Fruit fly (Drosophila melanogaster): ENCODE data around the gene CG6707.
A peak's percentile ranks its signal among the peaks of the same experiment; 100 is the strongest.

The CG6707 gene

dm6 chr3L:9888630-9889130 is 9.7 kb downstream of the CG6707 start, which contains the start of the genes Taf2 and CalpB (continued):
- TF ChIP-seq Asciz (GFP tag; optimal IDR thresholded peaks at IDR 0.05), result peak; percentile 74
- peak; percentile 93 for TF ChIP-seq fd96Cb (tag; optimal IDR thresholded peaks at IDR 0.05)
- TF ChIP-seq Hr39 (optimal IDR thresholded peaks at IDR 0.05), result no peak
- peak; percentile 97 for TF ChIP-seq CG17361 (GFP tag; IDR thresholded peaks at IDR 0.05)
- TF ChIP-seq dpn (GFP tag; optimal IDR thresholded peaks at IDR 0.05), result peak; percentile 46 to 82
- TF ChIP-seq ssp (GFP tag; IDR thresholded peaks at IDR 0.05), result peak; percentile 73
- TF ChIP-seq HLHmδ (GFP tag; optimal IDR thresholded peaks at IDR 0.05), result no peak
- TF ChIP-seq sug (tag; optimal IDR thresholded peaks at IDR 0.05), result no peak
- TF ChIP-seq CG10209 (GFP tag; optimal IDR thresholded peaks at IDR 0.05), result peak; percentile 80
- no peak for TF ChIP-seq CG1832 (GFP tag; optimal IDR thresholded peaks at IDR 0.05)
- TF ChIP-seq CG16863 (GFP tag; optimal IDR thresholded peaks at IDR 0.05), result no peak
- TF ChIP-seq HLH4C (GFP tag; IDR thresholded peaks at IDR 0.05; ENCODE audit: partially characterized antibody), result no peak
- peak; percentile 72 for TF ChIP-seq Nf-YB (GFP tag; optimal IDR thresholded peaks at IDR 0.05)
- peak; percentile 81 for TF ChIP-seq CG6765 (GFP tag; optimal IDR thresholded peaks at IDR 0.05)
- peak; percentile 62; the same call in 2 of the 3 replicates for TF ChIP-seq CG11093 (GFP tag; IDR thresholded peaks at IDR 0.05)
- TF ChIP-seq en (GFP tag; optimal IDR thresholded peaks at IDR 0.05), result no peak
- TF ChIP-seq toy (GFP tag; IDR thresholded peaks at IDR 0.05), result peak; percentile 66; the same call in 1 of the 2 replicates
- TF ChIP-seq usp (GFP tag; optimal IDR thresholded peaks at IDR 0.05), result no peak
- peak; percentile 80 for TF ChIP-seq CG7271 (tag; optimal IDR thresholded peaks at IDR 0.05)
- no peak for TF ChIP-seq mirr (GFP tag; optimal IDR thresholded peaks at IDR 0.05)
- TF ChIP-seq aop (GFP tag; IDR thresholded peaks at IDR 0.05), result no peak
- peak; percentile 97 for TF ChIP-seq CG18262 (tag; optimal IDR thresholded peaks at IDR 0.05)
- TF ChIP-seq CG32767 (GFP tag; IDR thresholded peaks at IDR 0.05), result peak; percentile 72
- TF ChIP-seq Ravus (GFP tag; IDR thresholded peaks at IDR 0.05), result no peak
- no peak for TF ChIP-seq bigmax (GFP tag; optimal IDR thresholded peaks at IDR 0.05)
- TF ChIP-seq vvl (GFP tag; IDR thresholded peaks at IDR 0.05), result peak; percentile 87
- TF ChIP-seq CG2199 (GFP tag; IDR thresholded peaks at IDR 0.05), result 0 out of 3 replicates have a peak, but pooled peaks have one; percentile 71
- peak; percentile 89 for TF ChIP-seq CG10267 (tag; optimal IDR thresholded peaks at IDR 0.05)
- peak; percentile 59 for TF ChIP-seq Usf (GFP tag; optimal IDR thresholded peaks at IDR 0.05)
- peak; percentile 47; the same call in 1 of the 4 replicates for TF ChIP-seq Gug (GFP tag; IDR thresholded peaks at IDR 0.05)
- TF ChIP-seq CG6854 (GFP tag; optimal IDR thresholded peaks at IDR 0.05), result peak; percentile 61
- TF ChIP-seq ind (GFP tag; optimal IDR thresholded peaks at IDR 0.05), result peak; percentile 85
- peak; percentile 56 for TF ChIP-seq NFAT (GFP tag; IDR thresholded peaks at IDR 0.05)
- peak; percentile 34 for TF ChIP-seq BEAF-32 (GFP tag; optimal IDR thresholded peaks at IDR 0.05)
- TF ChIP-seq Eip74EF (GFP tag; optimal IDR thresholded peaks at IDR 0.05), result no peak
- no peak for TF ChIP-seq CG17912 (GFP tag; optimal IDR thresholded peaks at IDR 0.05)
- peak; percentile 76 for TF ChIP-seq CG3407 (GFP tag; optimal IDR thresholded peaks at IDR 0.05)
- TF ChIP-seq repo (GFP tag; optimal IDR thresholded peaks at IDR 0.05), result no peak
- TF ChIP-seq z (GFP tag; IDR thresholded peaks at IDR 0.05), result no peak
- TF ChIP-seq Doc2 (GFP tag; IDR thresholded peaks at IDR 0.05), result no peak
- no peak for TF ChIP-seq odd (GFP tag; optimal IDR thresholded peaks at IDR 0.05)
- TF ChIP-seq CG9932 (GFP tag; IDR thresholded peaks at IDR 0.05), result peak; percentile 88
- peak; percentile 73 for TF ChIP-seq CG8281 (tag; optimal IDR thresholded peaks at IDR 0.05)
- peak; percentile 82 for TF ChIP-seq CG15696 (tag; optimal IDR thresholded peaks at IDR 0.05)
- TF ChIP-seq CG30020 (tag; optimal IDR thresholded peaks at IDR 0.05), result peak; percentile 79
- TF ChIP-seq zfh1 (GFP tag; IDR thresholded peaks at IDR 0.05), result peak; percentile 61; the same call in 1 of the 3 replicates
- peak; percentile 96 for TF ChIP-seq CG2678 (tag; optimal IDR thresholded peaks at IDR 0.05)
- no peak for TF ChIP-seq CG14860 (GFP tag; IDR thresholded peaks at IDR 0.05; ENCODE audit: partially characterized antibody)
- TF ChIP-seq CHES-1-like (GFP tag; optimal IDR thresholded peaks at IDR 0.05), result peak; percentile 55
- no peak for TF ChIP-seq grn (GFP tag; optimal IDR thresholded peaks at IDR 0.05)
- no peak for TF ChIP-seq Fer1 (GFP tag; optimal IDR thresholded peaks at IDR 0.05)

All from whole organism, embryonic.